Worm (Caenorhabditis elegans): ENCODE results near the gene K06A9.3.

The K06A9.3 gene

ce11 chrX:1571949-1572348, 36.8 kb upstream of the K06A9.3 start, which contains the start of gene H02F09.2:
TSS of gene H02F09.2 (plus strand) at chrX:1572249.
- no peak for TF ChIP-seq nhr-42 (GFP tag; IDR thresholded peaks at IDR 0.05)
- no peak for TF ChIP-seq gei-8 (GFP tag; optimal IDR thresholded peaks at IDR 0.05)
- no peak for TF ChIP-seq dmd-6 (GFP tag; IDR thresholded peaks at IDR 0.05)
- no peak for TF ChIP-seq fos-1 (tag; optimal IDR thresholded peaks at IDR 0.05)
- TF ChIP-seq set-16 (GFP tag; IDR thresholded peaks at IDR 0.05), result no peak
- TF ChIP-seq dpl-1 (GFP tag; optimal IDR thresholded peaks at IDR 0.05), result no peak
- no peak for TF ChIP-seq hmg-1.1 (GFP tag; IDR thresholded peaks at IDR 0.05)
- TF ChIP-seq mxl-2 (GFP tag; conservative IDR thresholded peaks at IDR 0.05), result no peak
- no peak for TF ChIP-seq ztf-11 (tag; optimal IDR thresholded peaks at IDR 0.05)
- TF ChIP-seq pqm-1 (tag; optimal IDR thresholded peaks at IDR 0.05), result no peak
- no peak for TF ChIP-seq dve-1 (tag; optimal IDR thresholded peaks at IDR 0.05; ENCODE audit: insufficient read depth)
- no peak for TF ChIP-seq skn-1 (tag; optimal IDR thresholded peaks at IDR 0.05)
- no peak for TF ChIP-seq mdt-29 (GFP tag; IDR thresholded peaks at IDR 0.05)
- TF ChIP-seq dmd-8 (GFP tag; IDR thresholded peaks at IDR 0.05), result no peak

DNA sequence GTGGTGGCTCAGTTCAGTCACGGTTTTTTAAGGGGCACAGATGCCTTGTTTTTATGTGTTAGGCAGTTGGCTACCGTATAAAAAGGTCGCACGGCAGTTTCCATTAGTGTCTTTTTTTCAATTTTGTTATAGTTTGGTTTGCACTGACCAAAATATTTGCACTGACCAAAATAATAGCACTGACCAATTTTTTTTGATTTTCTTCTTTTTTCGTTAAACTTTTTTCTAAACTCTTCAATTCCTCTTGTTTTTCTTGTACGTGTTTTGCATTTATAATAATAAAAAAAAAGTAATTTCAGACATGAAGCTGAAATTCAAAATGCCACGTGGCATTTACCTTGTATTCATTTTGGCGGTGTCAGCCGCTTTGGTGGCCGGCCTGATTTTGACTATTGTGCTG, 33.2 kb upstream of the K06A9.3 start, which contains the start of gene H02F09.3:
Gene H02F09.3 (plus strand): TSS at position 301 of the 400 bp plus-strand sequence.
- no peak for TF ChIP-seq zfp-3 (GFP tag; conservative IDR thresholded peaks at IDR 0.05)
- peak; percentile 4 for TF ChIP-seq aha-1 (tag)

ce11 chrX:1556917-1557316, 21.8 kb upstream of the K06A9.3 start:
- TF ChIP-seq aha-1 (tag) (peak; percentile 90), ZK546.5 (tag; optimal IDR thresholded peaks at IDR 0.05) (no peak)

DNA sequence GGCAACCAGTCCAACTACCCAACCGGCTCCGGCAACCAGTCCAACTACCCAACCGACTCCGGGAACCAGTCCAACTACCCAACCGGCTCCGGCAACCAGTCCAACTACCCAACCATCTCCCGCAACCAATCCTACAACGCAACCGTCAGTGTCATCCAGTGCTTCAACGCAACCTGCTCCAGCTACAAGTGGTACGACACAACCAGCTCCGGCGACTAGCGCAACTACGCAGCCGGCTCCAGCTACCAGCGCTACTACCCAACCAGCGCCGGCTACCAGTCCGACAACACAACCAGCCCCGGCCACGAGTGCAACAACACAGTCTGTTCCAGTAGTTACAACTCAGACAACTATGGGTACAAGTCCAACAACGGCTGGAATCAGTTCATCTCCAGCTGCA, 13.9 kb upstream of the K06A9.3 start:
- peak; percentile 55 for TF ChIP-seq set-16 (GFP tag; IDR thresholded peaks at IDR 0.05)
- TF ChIP-seq ceh-82 (tag; optimal IDR thresholded peaks at IDR 0.05), result no peak
- peak in 1 of 2 experiments; percentile 65 for TF ChIP-seq unc-62 (GFP tag; optimal IDR thresholded peaks at IDR 0.05 in 1 of 2)
- TF ChIP-seq unc-62 (tag; optimal IDR thresholded peaks at IDR 0.05), result no peak

DNA sequence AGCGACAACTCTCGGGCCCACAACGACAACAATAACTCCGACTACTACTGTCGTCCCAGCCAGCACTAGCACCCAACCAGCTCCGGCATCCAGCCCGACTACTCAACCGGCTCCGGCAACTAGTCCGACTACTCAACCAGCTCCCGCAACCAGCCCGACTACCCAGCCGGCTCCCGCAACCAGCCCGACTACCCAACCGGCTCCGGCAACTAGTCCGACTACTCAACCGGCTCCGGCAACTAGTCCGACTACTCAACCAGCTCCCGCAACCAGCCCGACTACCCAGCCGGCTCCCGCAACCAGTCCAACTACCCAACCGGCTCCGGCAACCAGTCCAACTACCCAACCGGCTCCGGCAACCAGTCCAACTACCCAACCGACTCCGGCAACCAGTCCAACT, 13.3 kb upstream of the K06A9.3 start:
- peak; percentile 92 for TF ChIP-seq set-16 (GFP tag; IDR thresholded peaks at IDR 0.05)
- 0 out of 2 replicates have a peak, but pooled peaks have one; percentile 39 for TF ChIP-seq D1046.2 (GFP tag; IDR thresholded peaks at IDR 0.05)
- 0 out of 2 replicates have a peak, but pooled peaks have one; percentile 35 for TF ChIP-seq F26F4.8 (GFP tag; conservative IDR thresholded peaks at IDR 0.05)

- peak; percentile 22 for TF ChIP-seq nhr-28 (tag; optimal IDR thresholded peaks at IDR 0.05)
- no peak for TF ChIP-seq F10B5.3 (tag; optimal IDR thresholded peaks at IDR 0.05)
- peak in 1 of 2 experiments; percentile 27 for TF ChIP-seq unc-62 (GFP tag; optimal IDR thresholded peaks at IDR 0.05 in 1 of 2)
- TF ChIP-seq unc-62 (tag; optimal IDR thresholded peaks at IDR 0.05), result no peak
- TF ChIP-seq ztf-7 (tag; optimal IDR thresholded peaks at IDR 0.05), result no peak
- TF ChIP-seq dmd-9 (GFP tag; IDR thresholded peaks at IDR 0.05), result no peak
- no peak for TF ChIP-seq nhr-76 (tag; optimal IDR thresholded peaks at IDR 0.05)
- peak; percentile 69 for TF ChIP-seq pqm-1 (tag; optimal IDR thresholded peaks at IDR 0.05)
- TF ChIP-seq dmd-6 (GFP tag; IDR thresholded peaks at IDR 0.05), result peak; percentile 40
- no peak for TF ChIP-seq T26A8.4 (GFP tag; IDR thresholded peaks at IDR 0.05)
- TF ChIP-seq R02D3.7 (tag; optimal IDR thresholded peaks at IDR 0.05), result no peak
These were observed 11.9 kb upstream of the K06A9.3 start, which contains the start of gene K06A9.1 for ce11 chrX:1546878-1547555. TSS of gene K06A9.1 (plus strand) at chrX:1547505.

- TF ChIP-seq ceh-32 (tag; optimal IDR thresholded peaks at IDR 0.05; ENCODE audit: poor library complexity) (no peak), nhr-25 (tag; optimal IDR thresholded peaks at IDR 0.05; ENCODE audit: borderline replicate concordance, insufficient read depth) (no peak), pqm-1 (tag; optimal IDR thresholded peaks at IDR 0.05) (peak; percentile 36), nhr-237 (tag; optimal IDR thresholded peaks at IDR 0.05) (no peak), T20F7.1 (GFP tag; optimal IDR thresholded peaks at IDR 0.05) (no peak), hlh-11 (tag; optimal IDR thresholded peaks at IDR 0.05) (peak; percentile 18), Y75B8A.6 (GFP tag; IDR thresholded peaks at IDR 0.05) (no peak), nhr-28 (tag; optimal IDR thresholded peaks at IDR 0.05) (peak; percentile 19), nhr-11 (tag; optimal IDR thresholded peaks at IDR 0.05) (no peak), lin-38 (GFP tag; IDR thresholded peaks at IDR 0.05) (no peak), unc-39 (tag; optimal IDR thresholded peaks at IDR 0.05) (no peak), lim-7 (GFP tag; IDR thresholded peaks at IDR 0.05) (no peak), skn-1 (tag; optimal IDR thresholded peaks at IDR 0.05) (no peak), Y105C5A.15 (GFP tag; IDR thresholded peaks at IDR 0.05) (no peak), aha-1 (tag) (peak; percentile 86)
These were observed 8.3 kb upstream of the K06A9.3 start for ce11 chrX:1543432-1543831.
